Fruit fly (Drosophila melanogaster) whole organism, embryonic: ENCODE results near the gene galla-2.
A peak's percentile ranks its signal among the peaks of the same experiment; 100 is the strongest.

ENCODE experiments used
- Bdp1 ChIP-seq: fragments of 200-800 bp; sonication (Bioruptor generic); optimal IDR thresholded peaks from 3 replicates; lab custom pipeline; 2016; ENCODE audit warnings: missing biosample characterization, missing genetic modification characterization
- Bgb ChIP-seq: fragments of 200-800 bp; sonication (Bioruptor generic); IDR thresholded peaks from 2 replicates; pipeline ENCODE4 v1.3.6; 2022; ENCODE audit warnings: missing biosample characterization, missing genetic modification characterization; ENCODE audit not compliant: partially characterized antibody
- C15 ChIP-seq: fragments of 200-800 bp; sonication (Bioruptor generic); IDR thresholded peaks from 3 replicates; pipeline ENCODE4 v1.3.6; 2022; ENCODE audit warnings: missing biosample characterization, missing genetic modification characterization
- CG10321 ChIP-seq: fragments of 200-800 bp; sonication (Bioruptor generic); IDR thresholded peaks from 2 replicates; pipeline ENCODE4 v1.3.6; 2022; ENCODE audit warnings: missing biosample characterization, missing genetic modification characterization
- CG10565 ChIP-seq: fragments of 200-800 bp; sonication (Bioruptor generic); optimal IDR thresholded peaks from 3 replicates; lab custom pipeline; 2016; ENCODE audit warnings: missing biosample characterization, mild to moderate bottlenecking, missing genetic modification characterization
- CG10654 ChIP-seq: fragments of 200-800 bp; sonication (Bioruptor generic); optimal IDR thresholded peaks from 2 replicates; lab custom pipeline; 2016; ENCODE audit warnings: missing biosample characterization, missing genetic modification characterization
- CG11696 ChIP-seq: fragments of 200-800 bp; sonication (Bioruptor generic); IDR thresholded peaks from 2 replicates; pipeline ENCODE4 v1.3.6; 2022; ENCODE audit warnings: missing biosample characterization, missing genetic modification characterization
- CG12391 ChIP-seq: fragments of 200-800 bp; sonication (Bioruptor generic); optimal IDR thresholded peaks from 3 replicates; lab custom pipeline; 2018; ENCODE audit warnings: missing biosample characterization, mild to moderate bottlenecking, missing genetic modification characterization, moderate library complexity
- CG13424 ChIP-seq: fragments of 200-800 bp; sonication (Bioruptor generic); optimal IDR thresholded peaks from 2 replicates; lab custom pipeline; 2019; ENCODE audit warnings: missing biosample characterization, mild to moderate bottlenecking, missing genetic modification characterization, moderate library complexity
- CG13894 ChIP-seq: fragments of 200-800 bp; sonication (Bioruptor generic); optimal IDR thresholded peaks from 3 replicates; lab custom pipeline; 2018; ENCODE audit warnings: missing biosample characterization, mild to moderate bottlenecking, missing genetic modification characterization, moderate library complexity
- CG14860 ChIP-seq: fragments of 200-800 bp; sonication (Bioruptor generic); IDR thresholded peaks from 3 replicates; pipeline ENCODE4 v1.3.6; 2022; ENCODE audit warnings: missing biosample characterization, missing genetic modification characterization; ENCODE audit not compliant: partially characterized antibody
- CG15269 ChIP-seq: fragments of 200-800 bp; sonication (Bioruptor generic); optimal IDR thresholded peaks from 2 replicates; lab custom pipeline; 2018; ENCODE audit warnings: missing biosample characterization, mild to moderate bottlenecking, missing genetic modification characterization, moderate library complexity
- CG17568 ChIP-seq: fragments of 200-800 bp; sonication (Bioruptor generic); optimal IDR thresholded peaks from 2 replicates; lab custom pipeline; 2018; ENCODE audit warnings: missing biosample characterization, mild to moderate bottlenecking, missing genetic modification characterization, moderate library complexity
- CG2199 ChIP-seq: fragments of 200-800 bp; sonication (Bioruptor generic); IDR thresholded peaks from 3 replicates; pipeline ENCODE4 v1.3.6; 2022; ENCODE audit warnings: missing biosample characterization, missing genetic modification characterization
- CG30431 ChIP-seq: fragments of 200-800 bp; sonication (Bioruptor generic); optimal IDR thresholded peaks from 2 replicates; lab custom pipeline; 2017; ENCODE audit warnings: missing biosample characterization, missing genetic modification characterization
- CG3726 ChIP-seq: fragments of 200-800 bp; sonication (Bioruptor generic); IDR thresholded peaks from 3 replicates; pipeline ENCODE4, ENCODE4 v1.3.6; 2022; ENCODE audit warnings: missing biosample characterization, missing genetic modification characterization
- CG6272 ChIP-seq: fragments of 200-800 bp; sonication (Bioruptor generic); IDR thresholded peaks from 2 replicates; pipeline ENCODE4 v1.3.6; 2022; ENCODE audit warnings: missing biosample characterization, missing genetic modification characterization
- CG8359 ChIP-seq: fragments of 200-800 bp; sonication (Bioruptor generic); optimal IDR thresholded peaks from 2 replicates; lab custom pipeline; 2017; ENCODE audit warnings: missing biosample characterization, mild to moderate bottlenecking, missing genetic modification characterization, borderline replicate concordance
- HHEX ChIP-seq: fragments of 200-800 bp; sonication (Bioruptor generic); optimal IDR thresholded peaks from 3 replicates; lab custom pipeline; 2017; ENCODE audit warnings: missing biosample characterization, mild to moderate bottlenecking, missing genetic modification characterization, missing genetic modification reagents
- Hey ChIP-seq: fragments of 200-800 bp; sonication (Bioruptor generic); optimal IDR thresholded peaks from 3 replicates; lab custom pipeline; 2018; ENCODE audit warnings: missing biosample characterization, mild to moderate bottlenecking, missing genetic modification characterization
- Hr51 ChIP-seq, 2 experiments: fragments of 200-800 bp; sonication (Bioruptor generic); optimal IDR thresholded peaks; 2 replicates in 1 of 2; 3 replicates in 1 of 2; lab custom pipeline; 2016 to 2018; ENCODE audit warnings: missing biosample characterization in 2 of 2, missing genetic modification characterization in 2 of 2, mild to moderate bottlenecking in 1 of 2, moderate library complexity in 1 of 2
- Mad ChIP-seq: fragments of 200-800 bp; sonication (Bioruptor generic); optimal IDR thresholded peaks from 2 replicates; lab custom pipeline; 2016; ENCODE audit warnings: missing biosample characterization, missing genetic modification characterization
- Meics ChIP-seq: fragments of 200-800 bp; sonication (Bioruptor generic); optimal IDR thresholded peaks from 2 replicates; lab custom pipeline; 2017; ENCODE audit warnings: missing biosample characterization, mild to moderate bottlenecking, missing genetic modification characterization
- Six4 ChIP-seq: fragments of 200-800 bp; sonication (Bioruptor generic); optimal IDR thresholded peaks from 2 replicates; lab custom pipeline; 2016; ENCODE audit warnings: missing biosample characterization, missing genetic modification characterization
- Sry-δ ChIP-seq: fragments of 200-800 bp; sonication (Bioruptor generic); optimal IDR thresholded peaks from 2 replicates; lab custom pipeline; 2016; ENCODE audit warnings: missing biosample characterization, missing genetic modification characterization
- Ssrp ChIP-seq: fragments of 200-800 bp; sonication (Bioruptor generic); optimal IDR thresholded peaks from 2 replicates; lab custom pipeline; 2018; ENCODE audit warnings: missing biosample characterization, mild to moderate bottlenecking, missing genetic modification characterization, moderate library complexity
- TFAM ChIP-seq: fragments of 200-800 bp; sonication (Bioruptor generic); optimal IDR thresholded peaks from 2 replicates; lab custom pipeline; 2017; ENCODE audit warnings: missing biosample characterization, missing genetic modification characterization, inconsistent platforms
- YL-1 ChIP-seq: fragments of 200-800 bp; sonication (Bioruptor generic); optimal IDR thresholded peaks from 3 replicates; lab custom pipeline; 2017; ENCODE audit warnings: missing biosample characterization, mild to moderate bottlenecking, missing genetic modification characterization
- abd-A ChIP-seq: fragments of 200-800 bp; sonication (Bioruptor generic); optimal IDR thresholded peaks from 3 replicates; lab custom pipeline; 2019; ENCODE audit warnings: missing biosample characterization, mild to moderate bottlenecking, missing genetic modification characterization, moderate library complexity
- al ChIP-seq: fragments of 200-800 bp; sonication (Bioruptor generic); IDR thresholded peaks from 2 replicates; pipeline ENCODE4 v1.3.6; 2022; ENCODE audit warnings: missing biosample characterization, missing genetic modification characterization
- amos ChIP-seq: fragments of 200-800 bp; sonication (Bioruptor generic); IDR thresholded peaks from 2 replicates; pipeline ENCODE4 v1.3.6; 2022; ENCODE audit warnings: missing biosample characterization, missing genetic modification characterization; ENCODE audit not compliant: partially characterized antibody
- bcd ChIP-seq: fragments of 200-800 bp; sonication (Bioruptor generic); optimal IDR thresholded peaks from 2 replicates; lab custom pipeline; 2017; ENCODE audit warnings: missing biosample characterization, mild to moderate bottlenecking, missing genetic modification characterization
- crol ChIP-seq: fragments of 200-800 bp; sonication (Bioruptor generic); IDR thresholded peaks from 2 replicates; pipeline ENCODE4 v1.3.6; 2022; ENCODE audit warnings: missing biosample characterization, missing genetic modification characterization
- grn ChIP-seq: fragments of 200-800 bp; sonication (Bioruptor generic); optimal IDR thresholded peaks from 3 replicates; lab custom pipeline; 2017; ENCODE audit warnings: missing biosample characterization, missing genetic modification characterization
- her ChIP-seq: fragments of 200-800 bp; sonication (Bioruptor generic); optimal IDR thresholded peaks from 2 replicates; lab custom pipeline; 2016; ENCODE audit warnings: missing biosample characterization, missing genetic modification characterization
- inv ChIP-seq: fragments of 200-800 bp; sonication (Bioruptor generic); IDR thresholded peaks from 2 replicates; pipeline ENCODE4 v1.3.6; 2022; ENCODE audit warnings: missing biosample characterization, missing genetic modification characterization; ENCODE audit not compliant: partially characterized antibody
- lola ChIP-seq, 3 experiments: fragments of >200 bp in 2 of 3; fragments of 200-800 bp in 1 of 3; sonication (Bioruptor generic) in 1 of 3; optimal IDR thresholded peaks; 2 replicates each; lab custom pipeline; 2017 to 2019; ENCODE audit warnings: missing biosample characterization in 3 of 3, missing genetic modification characterization in 3 of 3, mild to moderate bottlenecking in 1 of 3, moderate library complexity in 1 of 3
- mirr ChIP-seq: fragments of 200-800 bp; sonication (Bioruptor generic); optimal IDR thresholded peaks from 3 replicates; lab custom pipeline; 2018; ENCODE audit warnings: missing biosample characterization, mild to moderate bottlenecking, missing genetic modification characterization
- nom ChIP-seq: fragments of 200-800 bp; sonication (Bioruptor generic); optimal IDR thresholded peaks from 2 replicates; lab custom pipeline; 2017; ENCODE audit warnings: missing biosample characterization, missing genetic modification characterization, mild to moderate bottlenecking, moderate library complexity, missing genetic modification reagents
- oc ChIP-seq: fragments of 200-800 bp; sonication (Bioruptor generic); optimal IDR thresholded peaks from 2 replicates; lab custom pipeline; 2018; ENCODE audit warnings: missing biosample characterization, mild to moderate bottlenecking, missing genetic modification characterization, moderate library complexity
- peb ChIP-seq: fragments of 200-800 bp; sonication (Bioruptor generic); IDR thresholded peaks from 2 replicates; pipeline ENCODE4 v1.3.6; 2022; ENCODE audit warnings: missing biosample characterization, missing genetic modification characterization
- phol ChIP-seq: fragments of 200-800 bp; sonication (Bioruptor generic); optimal IDR thresholded peaks from 3 replicates; lab custom pipeline; 2018; ENCODE audit warnings: missing biosample characterization, mild to moderate bottlenecking, missing genetic modification characterization, moderate library complexity
- prd ChIP-seq, 3 experiments: fragments of >200 bp in 2 of 3; fragments of 200-800 bp in 1 of 3; sonication (Bioruptor generic) in 1 of 3; optimal IDR thresholded peaks in 2 of 3; IDR thresholded peaks in 1 of 3; 2 replicates in 2 of 3; 3 replicates in 1 of 3; pipeline versions ENCODE4 v1.3.6 to Lab custom; 2017 to 2022; ENCODE audit warnings: missing biosample characterization in 1 of 3, missing genetic modification characterization in 1 of 3
- pros ChIP-seq: fragments of 200-800 bp; sonication (Bioruptor generic); optimal IDR thresholded peaks from 3 replicates; lab custom pipeline; 2019; ENCODE audit warnings: missing biosample characterization, mild to moderate bottlenecking, missing genetic modification characterization, moderate library complexity
- ranshi ChIP-seq: fragments of 200-800 bp; sonication (Bioruptor generic); IDR thresholded peaks from 2 replicates; pipeline ENCODE4 v1.3.6; 2022; ENCODE audit warnings: missing biosample characterization, missing genetic modification characterization
- sens ChIP-seq: fragments of 200-800 bp; sonication (Bioruptor generic); peaks from one replicate; lab custom pipeline; 2016; ENCODE audit warnings: missing biosample characterization, missing genetic modification characterization
- seq ChIP-seq: fragments of 200-800 bp; sonication (Bioruptor generic); IDR thresholded peaks from 2 replicates; pipeline ENCODE4 v1.3.6; 2022; ENCODE audit warnings: missing biosample characterization, missing genetic modification characterization
- stwl ChIP-seq: fragments of 200-800 bp; sonication (Bioruptor generic); optimal IDR thresholded peaks from 3 replicates; lab custom pipeline; 2018; ENCODE audit warnings: missing biosample characterization, mild to moderate bottlenecking, missing genetic modification characterization, moderate library complexity
- vvl ChIP-seq: fragments of 200-800 bp; sonication (Bioruptor generic); IDR thresholded peaks from 2 replicates; pipeline ENCODE4 v1.3.6; 2022; ENCODE audit warnings: missing biosample characterization, missing genetic modification characterization
- yki ChIP-seq: fragments of >200 bp; optimal IDR thresholded peaks from 3 replicates; lab custom pipeline; 2018

The galla-2 gene

DNA sequence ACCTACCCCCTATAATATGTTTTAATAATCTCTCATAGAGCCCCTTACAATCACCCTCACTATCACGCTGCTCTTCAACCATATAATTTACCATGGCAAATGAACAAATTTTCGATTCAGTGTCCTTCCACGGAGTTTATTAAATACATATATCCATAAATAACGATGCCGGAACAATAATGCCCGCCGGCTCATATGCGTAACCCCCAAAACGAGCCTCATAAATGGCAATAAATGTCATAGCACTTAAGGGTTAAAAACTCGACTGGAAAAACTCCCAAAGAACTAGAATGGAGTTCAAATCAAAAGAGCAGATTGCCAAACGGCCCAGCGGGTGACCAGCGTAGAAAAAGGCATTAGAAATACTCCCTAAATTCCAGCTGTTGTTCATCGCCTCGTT is 41.8 kb upstream of the galla-2 start (continued):
- TF ChIP-seq Hr51 (GFP tag; optimal IDR thresholded peaks at IDR 0.05; lab: Kevin White, UChicago) (no peak), YL-1 (GFP tag; lab: Kevin White, UChicago) (no peak), her (GFP tag; lab: Kevin White, UChicago) (no peak), CG17568 (GFP tag; lab: Kevin White, UChicago) (no peak), grn (GFP tag; lab: Kevin White, UChicago) (no peak), CG15269 (no peak), peb (no peak), HHEX (no peak), CG11696 (GFP tag; lab: Robert Waterston, UW) (no peak), sens (GFP tag; lab: Kevin White, UChicago) (peak; percentile 59), Sry-δ (GFP tag; lab: Kevin White, UChicago) (no peak), CG30431 (GFP tag; lab: Kevin White, UChicago) (no peak), phol (no peak), seq (GFP tag; lab: Robert Waterston, UW) (no peak), CG10565 (no peak), oc (tag; lab: Kevin White, UChicago) (peak; percentile 30), yki (no peak), inv (GFP tag; lab: Robert Waterston, UW) (no peak), al (GFP tag; lab: Robert Waterston, UW) (no peak), pros (GFP tag; lab: Kevin White, UChicago) (peak; percentile 84), stwl (tag; lab: Kevin White, UChicago) (no peak), bcd (GFP tag; lab: Kevin White, UChicago) (no peak), lola (GFP tag; optimal IDR thresholded peaks at IDR 0.05; lab: Kevin White, UChicago) (no peak), Meics (GFP tag; lab: Kevin White, UChicago) (no peak), Ssrp (tag; lab: Kevin White, UChicago) (no peak), CG3726 (GFP tag; lab: Robert Waterston, UW) (no peak)

DNA sequence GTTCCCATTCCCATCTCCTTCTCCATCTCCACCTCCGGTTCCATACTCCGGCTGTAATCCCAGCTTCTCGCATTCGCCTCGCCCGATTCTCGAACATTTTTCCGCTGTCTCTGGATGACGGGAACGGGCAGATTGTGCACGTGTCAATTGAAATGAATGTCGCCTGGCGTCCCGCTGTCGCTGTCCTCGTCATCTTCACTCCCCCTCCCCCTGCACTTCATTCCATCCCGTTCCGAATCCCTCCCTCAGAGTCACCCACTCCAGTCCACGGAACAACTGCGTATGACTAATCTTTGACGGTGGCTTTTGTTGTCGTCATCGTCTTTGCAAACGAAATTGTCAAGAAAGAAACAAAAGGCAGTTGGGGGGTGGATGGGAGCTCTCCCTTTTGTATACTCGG is 40.8 kb upstream of the galla-2 start:
- TF ChIP-seq amos (GFP tag; lab: Robert Waterston, UW) (no peak), Mad (GFP tag; lab: Kevin White, UChicago) (no peak), Bgb (GFP tag; lab: Robert Waterston, UW) (peak; percentile 35; the same call in 1 of the 2 replicates), CG13424 (tag; lab: Kevin White, UChicago) (no peak), Six4 (GFP tag; lab: Kevin White, UChicago) (no peak), Bdp1 (no peak), pros (GFP tag; lab: Kevin White, UChicago) (peak; percentile 78), CG10654 (GFP tag; lab: Kevin White, UChicago) (no peak), CG10321 (0 out of 2 replicates have a peak, but pooled peaks have one; percentile 6), prd (optimal IDR thresholded peaks at IDR 0.05; lab: Kevin White, UChicago) (no peak), prd (GFP tag; IDR thresholded peaks at IDR 0.05; lab: Robert Waterston, UW) (peak; percentile 28; the same call in 1 of the 3 replicates), TFAM (GFP tag; lab: Kevin White, UChicago) (no peak), CG12391 (tag; lab: Kevin White, UChicago) (no peak), mirr (peak; percentile 17), CG8359 (no peak), abd-A (tag; lab: Kevin White, UChicago) (peak; percentile 76), CG13894 (tag; lab: Kevin White, UChicago) (peak; percentile 21), vvl (0 out of 2 replicates have a peak, but pooled peaks have one; percentile 12), oc (tag; lab: Kevin White, UChicago) (peak; percentile 58), ranshi (0 out of 2 replicates have a peak, but pooled peaks have one; percentile 6), CG6272 (GFP tag; lab: Robert Waterston, UW) (no peak), crol (GFP tag; lab: Robert Waterston, UW) (peak; percentile 71), CG14860 (GFP tag; lab: Robert Waterston, UW) (no peak), CG2199 (GFP tag; lab: Robert Waterston, UW) (0 out of 3 replicates have a peak, but pooled peaks have one; percentile 53), nom (GFP tag; lab: Kevin White, UChicago) (peak; percentile 33), Hey (tag; lab: Kevin White, UChicago) (peak; percentile 95), C15 (GFP tag; lab: Robert Waterston, UW) (no peak)
